Worm (Caenorhabditis elegans) whole organism, early embryonic: ENCODE results near the gene tdc-1.

ENCODE experiments used
- B0310.2 ChIP-seq: sonication (generic microtip); optimal IDR thresholded peaks from 2 replicates; lab custom pipeline; 2016; ENCODE audit warnings: mild to moderate bottlenecking, missing genetic modification characterization, missing compliant biosample characterization
- F13C5.2 ChIP-seq: sonication (generic microtip); optimal IDR thresholded peaks from 2 replicates; lab custom pipeline; 2017; ENCODE audit warnings: mild to moderate bottlenecking, missing genetic modification characterization, inconsistent platforms, missing compliant biosample characterization
- aly-1 ChIP-seq: sonication (generic microtip); optimal IDR thresholded peaks from 2 replicates; lab custom pipeline; 2016; ENCODE audit warnings: missing genetic modification characterization, missing compliant biosample characterization
- ama-1 ChIP-seq: fragments of 150-350 bp; optimal IDR thresholded peaks from 2 replicates; lab custom pipeline; 2014
- ceh-13 ChIP-seq: fragments of 200-800 bp; sonication (Bioruptor generic); optimal IDR thresholded peaks from 2 replicates; lab custom pipeline; 2018; ENCODE audit warnings: mild to moderate bottlenecking, missing genetic modification characterization, missing compliant biosample characterization
- ceh-36 ChIP-seq: sonication (generic microtip); optimal IDR thresholded peaks from 2 replicates; lab custom pipeline; 2016; ENCODE audit warnings: missing genetic modification characterization, inconsistent platforms, missing compliant biosample characterization
- ets-7 ChIP-seq: sonication (generic microtip); optimal IDR thresholded peaks from 2 replicates; lab custom pipeline; 2016; ENCODE audit warnings: missing genotype, missing genetic modification characterization, missing compliant biosample characterization
- flt-1 ChIP-seq: fragments of 200-800 bp; sonication (Bioruptor generic); IDR thresholded peaks from 2 replicates; pipeline ENCODE4 v1.3.6; 2022; ENCODE audit warnings: missing genetic modification characterization, missing compliant biosample characterization
- hmbx-1 ChIP-seq: sonication (generic microtip); optimal IDR thresholded peaks from 2 replicates; lab custom pipeline; 2016; ENCODE audit warnings: mild to moderate bottlenecking, missing genetic modification characterization, missing compliant biosample characterization
- hmg-4 ChIP-seq: fragments of 200-800 bp; sonication (Bioruptor generic); optimal IDR thresholded peaks from 2 replicates; lab custom pipeline; 2018; ENCODE audit warnings: mild to moderate bottlenecking, missing genetic modification characterization, missing compliant biosample characterization
- hnd-1 ChIP-seq: sonication (generic microtip); optimal IDR thresholded peaks from 2 replicates; lab custom pipeline; 2016; ENCODE audit warnings: missing genetic modification characterization, missing compliant biosample characterization
- pes-1 ChIP-seq: fragments of 200-800 bp; sonication (Bioruptor generic); IDR thresholded peaks from 2 replicates; pipeline ENCODE4 v1.3.6; 2022; ENCODE audit warnings: missing genetic modification reagents, missing genetic modification characterization, missing compliant biosample characterization
- scrt-1 ChIP-seq: fragments of 200-800 bp; sonication (Bioruptor generic); IDR thresholded peaks from 2 replicates; pipeline ENCODE4 v1.3.6; 2022; ENCODE audit warnings: missing genetic modification characterization, missing compliant biosample characterization
- sea-1 ChIP-seq: fragments of 200-800 bp; sonication (Bioruptor generic); conservative IDR thresholded peaks from 2 replicates; pipeline ENCODE4 v1.3.6; 2022; ENCODE audit warnings: missing genetic modification characterization, missing compliant biosample characterization
- tbx-11 ChIP-seq: fragments of 200-800 bp; sonication (Bioruptor generic); IDR thresholded peaks from 2 replicates; pipeline ENCODE4 v1.3.6; 2022; ENCODE audit warnings: missing genetic modification characterization, missing compliant biosample characterization
- tbx-37 ChIP-seq: fragments of 200-800 bp; sonication (Bioruptor generic); conservative IDR thresholded peaks from 2 replicates; pipeline ENCODE4 v1.3.6; 2022; ENCODE audit warnings: missing genetic modification reagents, missing genetic modification characterization, missing compliant biosample characterization
- tra-4 ChIP-seq: sonication (generic microtip); optimal IDR thresholded peaks from 2 replicates; lab custom pipeline; 2017; ENCODE audit warnings: missing genetic modification characterization, missing compliant biosample characterization

tdc-1 gene

ce11 chrII:8267679-8268078 lies 2.7 kb upstream of the tdc-1 start:
- TF ChIP-seq ets-7 (no peak), flt-1 (GFP tag; lab: Robert Waterston, UW) (no peak), pes-1 (GFP tag; lab: Robert Waterston, UW) (no peak), ceh-36 (no peak), ama-1 (lab: Kevin White, UChicago) (no peak), F13C5.2 (tag; lab: Kevin White, UChicago) (no peak)

- no peak for TF ChIP-seq aly-1 (tag; lab: Kevin White, UChicago)
- no peak for TF ChIP-seq ceh-36
- no peak for TF ChIP-seq F13C5.2 (tag; lab: Kevin White, UChicago)
- no peak for TF ChIP-seq tra-4 (tag; lab: Kevin White, UChicago)
- no peak for TF ChIP-seq tbx-37
- no peak for TF ChIP-seq tbx-11 (GFP tag; lab: Robert Waterston, UW)
- TF ChIP-seq hnd-1 (tag; lab: Kevin White, UChicago) = no peak
- no peak for TF ChIP-seq sea-1
- TF ChIP-seq hmg-4 (GFP tag; lab: Kevin White, UChicago) = no peak
- no peak for TF ChIP-seq scrt-1
- no peak for TF ChIP-seq ama-1 (lab: Kevin White, UChicago)
- TF ChIP-seq hmbx-1 (tag; lab: Kevin White, UChicago) = no peak
- TF ChIP-seq flt-1 (GFP tag; lab: Robert Waterston, UW) = no peak
- TF ChIP-seq pes-1 (GFP tag; lab: Robert Waterston, UW) = no peak
- TF ChIP-seq ceh-13 (GFP tag; lab: Kevin White, UChicago) = no peak
- TF ChIP-seq ets-7 = no peak
- TF ChIP-seq B0310.2 (tag; lab: Kevin White, UChicago) = no peak
Observed at ce11 chrII:8269351-8269750, 1.0 kb upstream of the tdc-1 start, which contains the start of gene K01C8.2. K01C8.2 (minus strand) TSS chrII:8269451.

- TF ChIP-seq sea-1 (no peak), pes-1 (GFP tag; lab: Robert Waterston, UW) (no peak), ama-1 (lab: Kevin White, UChicago) (no peak), flt-1 (GFP tag; lab: Robert Waterston, UW) (no peak), scrt-1 (no peak), hnd-1 (tag; lab: Kevin White, UChicago) (no peak), hmg-4 (GFP tag; lab: Kevin White, UChicago) (no peak), tbx-37 (no peak)
Observed at ce11 chrII:8273060-8273459, 2.7 kb downstream of the tdc-1 start.

- TF ChIP-seq scrt-1 = no peak
- TF ChIP-seq tbx-11 (GFP tag; lab: Robert Waterston, UW) = no peak
- TF ChIP-seq tra-4 (tag; lab: Kevin White, UChicago) = no peak
- no peak for TF ChIP-seq ets-7
- no peak for TF ChIP-seq aly-1 (tag; lab: Kevin White, UChicago)
- TF ChIP-seq pes-1 (GFP tag; lab: Robert Waterston, UW) = no peak
- no peak for TF ChIP-seq hnd-1 (tag; lab: Kevin White, UChicago)
- TF ChIP-seq F13C5.2 (tag; lab: Kevin White, UChicago) = no peak
- TF ChIP-seq B0310.2 (tag; lab: Kevin White, UChicago) = no peak
- TF ChIP-seq tbx-37 = no peak
- TF ChIP-seq hmbx-1 (tag; lab: Kevin White, UChicago) = no peak
- no peak for TF ChIP-seq flt-1 (GFP tag; lab: Robert Waterston, UW)
- TF ChIP-seq ceh-36 = no peak
- no peak for TF ChIP-seq hmg-4 (GFP tag; lab: Kevin White, UChicago)
- TF ChIP-seq ama-1 (lab: Kevin White, UChicago) = no peak
- no peak for TF ChIP-seq ceh-13 (GFP tag; lab: Kevin White, UChicago)
- TF ChIP-seq sea-1 = no peak
Observed at ce11 chrII:8276057-8276456, 5.7 kb downstream of the tdc-1 start, which contains the start of the genes gei-14 and slc-25A32. gei-14 (minus strand) TSS chrII:8276231. slc-25A32 (plus strand) TSS chrII:8276298.

ce11 chrII:8278415-8278814 lies 8.0 kb downstream of the tdc-1 start, which contains the start of the genes mrpl-10 and clec-142:
mrpl-10 (minus strand) TSS chrII:8278515.
clec-142 (plus strand) TSS chrII:8278678.
- TF ChIP-seq B0310.2 (tag; lab: Kevin White, UChicago) (no peak), ets-7 (no peak), hmg-4 (GFP tag; lab: Kevin White, UChicago) (no peak), hnd-1 (tag; lab: Kevin White, UChicago) (no peak), ceh-36 (no peak), tra-4 (tag; lab: Kevin White, UChicago) (no peak)

- no peak for TF ChIP-seq F13C5.2 (tag; lab: Kevin White, UChicago)
- no peak for TF ChIP-seq sea-1
- TF ChIP-seq hnd-1 (tag; lab: Kevin White, UChicago) = no peak
- no peak for TF ChIP-seq aly-1 (tag; lab: Kevin White, UChicago)
- TF ChIP-seq ama-1 (lab: Kevin White, UChicago) = no peak
- TF ChIP-seq B0310.2 (tag; lab: Kevin White, UChicago) = no peak
- no peak for TF ChIP-seq tbx-37
Observed at ce11 chrII:8283158-8283717, 12.8 kb downstream of the tdc-1 start, which contains the start of the genes nst-1 and cct-4. nst-1 (minus strand) TSS chrII:8283208. cct-4 (plus strand) TSS chrII:8283667.

- TF ChIP-seq hmbx-1 (tag; lab: Kevin White, UChicago) = no peak
- no peak for TF ChIP-seq scrt-1
- no peak for TF ChIP-seq ets-7
- TF ChIP-seq ama-1 (lab: Kevin White, UChicago) = no peak
- TF ChIP-seq aly-1 (tag; lab: Kevin White, UChicago) = no peak
- TF ChIP-seq hmg-4 (GFP tag; lab: Kevin White, UChicago) = no peak
- TF ChIP-seq sea-1 = no peak
- TF ChIP-seq flt-1 (GFP tag; lab: Robert Waterston, UW) = no peak
- TF ChIP-seq B0310.2 (tag; lab: Kevin White, UChicago) = no peak
- no peak for TF ChIP-seq ceh-13 (GFP tag; lab: Kevin White, UChicago)
- TF ChIP-seq tbx-37 = no peak
- TF ChIP-seq F13C5.2 (tag; lab: Kevin White, UChicago) = no peak
Observed at ce11 chrII:8295296-8295695, 24.9 kb downstream of the tdc-1 start, which contains the start of gene nlp-55. nlp-55 (minus strand) TSS chrII:8295396.
